Worm (Caenorhabditis elegans) whole organism, L4 larva: ENCODE results near the gene ksr-1.
A peak's percentile ranks its signal among the peaks of the same experiment; 100 is the strongest.

Experiments
- D1046.2 ChIP-seq: fragments of 200-800 bp; sonication (Bioruptor generic); IDR thresholded peaks from 2 replicates; pipeline ENCODE4 v1.3.6; 2022; ENCODE audit warnings: missing genetic modification characterization, missing compliant biosample characterization
- F37D6.2 ChIP-seq: sonication (generic microtip); optimal IDR thresholded peaks from 2 replicates; lab custom pipeline; 2016; ENCODE audit warnings: mild to moderate bottlenecking, missing genetic modification characterization, missing compliant biosample characterization
- F49E8.2 ChIP-seq: sonication (generic microtip); optimal IDR thresholded peaks from 2 replicates; lab custom pipeline; 2016; ENCODE audit warnings: missing compliant biosample characterization, mild to moderate bottlenecking, missing genetic modification characterization, borderline replicate concordance
- R02D3.7 ChIP-seq: fragments of 150-350 bp; sonication (generic microtip); optimal IDR thresholded peaks from 3 replicates; lab custom pipeline; 2014; ENCODE audit warnings: missing biosample characterization, missing genetic modification characterization
- T20F7.1 ChIP-seq: fragments of 200-800 bp; sonication (Bioruptor generic); optimal IDR thresholded peaks from 2 replicates; lab custom pipeline; 2018; ENCODE audit warnings: mild to moderate bottlenecking, missing genetic modification characterization, missing compliant biosample characterization
- Y48G9A.11 ChIP-seq: fragments of 200-800 bp; sonication (Bioruptor generic); IDR thresholded peaks from 2 replicates; pipeline ENCODE4 v1.3.6; 2022; ENCODE audit warnings: missing genetic modification reagents, missing genetic modification characterization, missing compliant biosample characterization
- aly-2 ChIP-seq: sonication (generic microtip); optimal IDR thresholded peaks from 2 replicates; lab custom pipeline; 2018; ENCODE audit warnings: missing biosample characterization, missing genetic modification characterization
- arid-1 ChIP-seq: fragments of 200-800 bp; sonication (Bioruptor generic); conservative IDR thresholded peaks from 2 replicates; pipeline ENCODE4 v1.3.6; 2022; ENCODE audit warnings: missing genetic modification reagents, missing genetic modification characterization, missing compliant biosample characterization
- attf-4 ChIP-seq: sonication (generic microtip); optimal IDR thresholded peaks from 3 replicates; lab custom pipeline; 2017; ENCODE audit warnings: missing biosample characterization, missing genetic modification characterization
- ceh-44 ChIP-seq: fragments of 200-800 bp; sonication (Bioruptor generic); IDR thresholded peaks from 2 replicates; pipeline ENCODE4 v1.3.6; 2022; ENCODE audit warnings: missing genetic modification reagents, missing genetic modification characterization, missing compliant biosample characterization
- ces-1 ChIP-seq: fragments of 150-350 bp; sonication (generic microtip); optimal IDR thresholded peaks from 4 replicates; lab custom pipeline; 2014; ENCODE audit warnings: missing biosample characterization, missing genetic modification reagents, missing genetic modification characterization
- ctbp-1 ChIP-seq: fragments of 200-800 bp; sonication (Bioruptor generic); IDR thresholded peaks from 2 replicates; pipeline ENCODE4 v1.3.6; 2022; ENCODE audit warnings: missing genetic modification reagents, missing genetic modification characterization, missing compliant biosample characterization
- daf-16 ChIP-seq, 3 experiments: sonication (generic microtip); optimal IDR thresholded peaks; 2 replicates each; lab custom pipeline; 2016 to 2017; ENCODE audit warnings: missing genetic modification characterization in 3 of 3, missing genetic modification reagents in 3 of 3, mild to moderate bottlenecking in 2 of 3, missing compliant biosample characterization in 2 of 3, missing biosample characterization in 1 of 3, moderate library complexity in 1 of 3
- dmd-6 ChIP-seq: fragments of 200-800 bp; sonication (Bioruptor generic); IDR thresholded peaks from 2 replicates; pipeline ENCODE4 v1.3.6; 2022; ENCODE audit warnings: missing genetic modification reagents, missing genetic modification characterization, missing compliant biosample characterization
- duxl-1 ChIP-seq: sonication (generic microtip); optimal IDR thresholded peaks from 2 replicates; lab custom pipeline; 2016; ENCODE audit warnings: mild to moderate bottlenecking, missing genetic modification characterization, moderate library complexity, missing compliant biosample characterization; ENCODE audit not compliant: poor library complexity
- dve-1 ChIP-seq: sonication (generic microtip); optimal IDR thresholded peaks from 2 replicates; lab custom pipeline; 2017; ENCODE audit warnings: antibody characterized with exemption, mild to moderate bottlenecking, missing genetic modification characterization, missing compliant biosample characterization; ENCODE audit not compliant: insufficient read depth
- fkh-10 ChIP-seq: fragments of 150-350 bp; optimal IDR thresholded peaks from 2 replicates; lab custom pipeline; 2014; ENCODE audit warnings: missing biosample characterization, missing genetic modification reagents, missing genetic modification characterization
- fos-1 ChIP-seq: fragments of 150-350 bp; optimal IDR thresholded peaks from 2 replicates; lab custom pipeline; 2014; ENCODE audit warnings: missing biosample characterization, missing genetic modification characterization
- gei-8 ChIP-seq: fragments of 200-800 bp; sonication (Bioruptor generic); optimal IDR thresholded peaks from 2 replicates; lab custom pipeline; 2018; ENCODE audit warnings: mild to moderate bottlenecking, missing genetic modification characterization, missing compliant biosample characterization
- hlh-11 ChIP-seq: fragments of 200-800 bp; sonication (Bioruptor generic); optimal IDR thresholded peaks from 2 replicates; lab custom pipeline; 2018; ENCODE audit warnings: mild to moderate bottlenecking, missing genetic modification characterization, missing compliant biosample characterization
- hmg-1.1 ChIP-seq: fragments of 200-800 bp; sonication (Bioruptor generic); IDR thresholded peaks from 2 replicates; pipeline ENCODE4 v1.3.6; 2022; ENCODE audit warnings: missing genetic modification reagents, missing genetic modification characterization, missing compliant biosample characterization
- lim-7 ChIP-seq: fragments of 200-800 bp; sonication (Bioruptor generic); IDR thresholded peaks from 2 replicates; pipeline ENCODE4 v1.3.6; 2022; ENCODE audit warnings: missing genetic modification characterization, missing compliant biosample characterization
- lin-29 ChIP-seq: fragments of 200-800 bp; sonication (Bioruptor generic); IDR thresholded peaks from 2 replicates; pipeline ENCODE4 v1.3.6; 2022; ENCODE audit warnings: missing genetic modification reagents, missing genetic modification characterization, missing compliant biosample characterization
- lin-38 ChIP-seq: fragments of 200-800 bp; sonication (Bioruptor generic); IDR thresholded peaks from 2 replicates; pipeline ENCODE4 v1.3.6; 2022; ENCODE audit warnings: missing genetic modification reagents, missing genetic modification characterization, missing compliant biosample characterization
- lin-39 ChIP-seq: fragments of 150-350 bp; optimal IDR thresholded peaks from 2 replicates; lab custom pipeline; 2014; ENCODE audit warnings: missing biosample characterization, missing genetic modification reagents, missing genetic modification characterization
- lsy-2 ChIP-seq, 2 experiments: fragments of 150-350 bp in 1 of 2; sonication (generic microtip) in 1 of 2; optimal IDR thresholded peaks; 2 replicates each; lab custom pipeline; 2014 to 2017; ENCODE audit warnings: missing biosample characterization in 2 of 2, missing genetic modification characterization in 2 of 2
- mep-1 ChIP-seq: fragments of 150-350 bp; sonication (generic microtip); optimal IDR thresholded peaks from 3 replicates; lab custom pipeline; 2014; ENCODE audit warnings: missing biosample characterization, missing genetic modification characterization
- mes-2 ChIP-seq: sonication (generic microtip); optimal IDR thresholded peaks from 2 replicates; lab custom pipeline; 2016; ENCODE audit warnings: missing genotype, mild to moderate bottlenecking, missing genetic modification characterization, missing compliant biosample characterization; ENCODE audit not compliant: poor library complexity, severe bottlenecking
- mxl-2 ChIP-seq: fragments of 200-800 bp; sonication (Bioruptor generic); conservative IDR thresholded peaks from 2 replicates; pipeline ENCODE4 v1.3.6; 2022; ENCODE audit warnings: missing genetic modification reagents, missing genetic modification characterization, missing compliant biosample characterization
- mxl-3 ChIP-seq: fragments of 200-800 bp; sonication (Bioruptor generic); optimal IDR thresholded peaks from 2 replicates; lab custom pipeline; 2018; ENCODE audit warnings: mild to moderate bottlenecking, missing genetic modification characterization, missing compliant biosample characterization
- nhr-10 ChIP-seq: fragments of 150-350 bp; optimal IDR thresholded peaks from 2 replicates; lab custom pipeline; 2014; ENCODE audit warnings: missing biosample characterization, missing genetic modification characterization
- nhr-25 ChIP-seq: sonication (generic microtip); optimal IDR thresholded peaks from 2 replicates; lab custom pipeline; 2017; ENCODE audit warnings: missing genetic modification characterization, mild to moderate bottlenecking, missing compliant biosample characterization, antibody characterized with exemption, moderate library complexity, borderline replicate concordance; ENCODE audit not compliant: insufficient read depth
- nhr-28 ChIP-seq: fragments of 150-350 bp; optimal IDR thresholded peaks from 2 replicates; lab custom pipeline; 2014; ENCODE audit warnings: missing biosample characterization, missing genetic modification characterization
- nhr-42 ChIP-seq: fragments of 200-800 bp; sonication (Bioruptor generic); IDR thresholded peaks from 2 replicates; pipeline ENCODE4 v1.3.6; 2022; ENCODE audit warnings: missing genetic modification characterization, missing compliant biosample characterization
- nhr-6 ChIP-seq: fragments of 150-350 bp; optimal IDR thresholded peaks from 2 replicates; lab custom pipeline; 2014; ENCODE audit warnings: missing biosample characterization, missing genetic modification characterization
- nhr-76 ChIP-seq: fragments of 150-350 bp; optimal IDR thresholded peaks from 2 replicates; lab custom pipeline; 2014; ENCODE audit warnings: missing biosample characterization, missing genetic modification characterization
- nhr-77 ChIP-seq: fragments of 150-350 bp; optimal IDR thresholded peaks from 2 replicates; lab custom pipeline; 2014; ENCODE audit warnings: missing biosample characterization, missing genetic modification characterization
- pqm-1 ChIP-seq: sonication (generic microtip); optimal IDR thresholded peaks from 2 replicates; lab custom pipeline; 2017; ENCODE audit warnings: missing biosample characterization, missing genetic modification characterization
- rbr-2 ChIP-seq: sonication (generic microtip); optimal IDR thresholded peaks from 2 replicates; lab custom pipeline; 2016; ENCODE audit warnings: missing genotype, missing genetic modification characterization, missing compliant biosample characterization
- sdz-12 ChIP-seq: fragments of 200-800 bp; sonication (Bioruptor generic); optimal IDR thresholded peaks from 2 replicates; lab custom pipeline; 2018; ENCODE audit warnings: mild to moderate bottlenecking, missing genetic modification characterization, missing compliant biosample characterization
- set-16 ChIP-seq: fragments of 200-800 bp; sonication (Bioruptor generic); IDR thresholded peaks from 2 replicates; pipeline ENCODE4 v1.3.6; 2022; ENCODE audit warnings: missing genetic modification reagents, missing genetic modification characterization, missing compliant biosample characterization
- skn-1 ChIP-seq: fragments of 150-350 bp; optimal IDR thresholded peaks from 2 replicates; lab custom pipeline; 2014; ENCODE audit warnings: missing biosample characterization, missing genetic modification characterization
- snpc-1.2 ChIP-seq: fragments of 200-800 bp; sonication (Bioruptor generic); IDR thresholded peaks from 2 replicates; pipeline ENCODE4 v1.3.6; 2022; ENCODE audit warnings: missing genetic modification reagents, missing genetic modification characterization, missing compliant biosample characterization
- spr-3 ChIP-seq: fragments of 200-800 bp; sonication (Bioruptor generic); optimal IDR thresholded peaks from 2 replicates; lab custom pipeline; 2018; ENCODE audit warnings: mild to moderate bottlenecking, missing genetic modification characterization, missing compliant biosample characterization
- unc-130 ChIP-seq: sonication (generic microtip); optimal IDR thresholded peaks from 2 replicates; lab custom pipeline; 2016; ENCODE audit warnings: missing genetic modification reagents, missing genetic modification characterization, missing compliant biosample characterization
- unc-39 ChIP-seq: sonication (generic microtip); optimal IDR thresholded peaks from 2 replicates; lab custom pipeline; 2017; ENCODE audit warnings: missing biosample characterization, missing genetic modification characterization
- unc-62 ChIP-seq, 3 experiments: fragments of 150-350 bp in 1 of 3; sonication (generic microtip); optimal IDR thresholded peaks in 2 of 3; peaks in 1 of 3; 1 replicate in 1 of 3; 2 replicates in 2 of 3; lab custom pipeline; 2014 to 2017; ENCODE audit warnings: missing biosample characterization in 3 of 3, missing genetic modification characterization in 3 of 3, missing genetic modification reagents in 3 of 3, missing genotype in 1 of 3
- zfp-2 ChIP-seq: sonication (generic microtip); optimal IDR thresholded peaks from 2 replicates; lab custom pipeline; 2016; ENCODE audit warnings: mild to moderate bottlenecking, missing genetic modification characterization, missing compliant biosample characterization
- zip-11 ChIP-seq: fragments of 200-800 bp; sonication (Bioruptor generic); IDR thresholded peaks from 2 replicates; pipeline ENCODE4 v1.3.6; 2022; ENCODE audit warnings: missing genetic modification characterization, missing compliant biosample characterization
- ztf-11 ChIP-seq: fragments of 150-350 bp; optimal IDR thresholded peaks from 2 replicates; lab custom pipeline; 2014; ENCODE audit warnings: missing biosample characterization, missing genetic modification characterization
- ztf-7 ChIP-seq: fragments of 150-350 bp; optimal IDR thresholded peaks from 2 replicates; lab custom pipeline; 2014; ENCODE audit warnings: missing biosample characterization, missing genetic modification characterization

Gene ksr-1

DNA sequence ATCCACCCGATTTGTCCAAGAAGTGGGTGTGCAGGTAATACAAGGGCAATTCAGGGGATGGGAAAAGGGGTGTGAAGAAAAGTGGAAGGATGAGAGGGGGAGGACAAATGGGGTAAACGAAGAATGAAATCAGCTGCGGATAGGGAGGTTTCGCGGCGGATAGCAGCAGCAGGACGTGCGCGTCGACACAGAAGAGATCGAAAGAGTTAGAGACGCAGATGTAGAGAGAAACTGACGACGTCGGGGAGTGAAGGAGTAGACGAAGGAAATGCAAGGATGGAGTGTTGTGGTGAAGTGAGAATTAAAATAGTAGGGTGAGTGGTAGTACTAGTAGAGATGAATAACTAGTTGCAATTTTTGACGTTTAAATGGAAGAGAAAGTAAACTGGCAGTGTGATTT, 22.7 kb upstream of the ksr-1 start, which contains the start of gene M60.6:
M60.6 (minus strand) TSS at position 166 of the 400 bp plus-strand sequence.
- no peak for TF ChIP-seq dve-1 (tag; lab: Kevin White, UChicago)
- TF ChIP-seq nhr-25: no peak
- TF ChIP-seq ceh-44 (GFP tag; lab: Robert Waterston, UW): no peak
- no peak for TF ChIP-seq unc-39 (tag; lab: Kevin White, UChicago)
- TF ChIP-seq lim-7 (GFP tag; lab: Robert Waterston, UW): no peak
- peak; percentile 58; the same call in 1 of the 2 replicates for TF ChIP-seq ctbp-1
- TF ChIP-seq hmg-1.1 (GFP tag; lab: Robert Waterston, UW): peak; percentile 56
- no peak for TF ChIP-seq unc-130 (GFP tag; lab: Kevin White, UChicago)
- no peak for TF ChIP-seq aly-2 (tag; lab: Kevin White, UChicago)
- no peak for TF ChIP-seq nhr-42 (GFP tag; lab: Robert Waterston, UW)
- no peak for TF ChIP-seq sdz-12 (GFP tag; lab: Kevin White, UChicago)
- TF ChIP-seq fkh-10 (GFP tag; lab: Kevin White, UChicago): peak; percentile 6
- no peak for TF ChIP-seq nhr-77
- peak; percentile 9 for TF ChIP-seq mes-2
- TF ChIP-seq F37D6.2 (tag; lab: Kevin White, UChicago): no peak
- TF ChIP-seq spr-3 (GFP tag; lab: Kevin White, UChicago): no peak
- TF ChIP-seq dmd-6 (GFP tag; lab: Robert Waterston, UW): no peak
- no peak for TF ChIP-seq nhr-76 (tag; lab: Kevin White, UChicago)
- no peak for TF ChIP-seq lin-38 (GFP tag; lab: Robert Waterston, UW)
- TF ChIP-seq gei-8 (GFP tag; lab: Kevin White, UChicago): no peak
- TF ChIP-seq T20F7.1: no peak
- no peak for TF ChIP-seq fos-1 (tag; lab: Kevin White, UChicago)
- TF ChIP-seq attf-4 (tag; lab: Kevin White, UChicago): no peak
- TF ChIP-seq Y48G9A.11 (GFP tag; lab: Robert Waterston, UW): no peak
- no peak for TF ChIP-seq F49E8.2 (tag; lab: Kevin White, UChicago)
- peak; percentile 33 for TF ChIP-seq hlh-11 (tag; lab: Kevin White, UChicago)
- TF ChIP-seq R02D3.7: no peak
- no peak for TF ChIP-seq snpc-1.2
- TF ChIP-seq zfp-2 (tag; lab: Kevin White, UChicago): no peak
- no peak for TF ChIP-seq lin-29 (GFP tag; lab: Robert Waterston, UW)
- TF ChIP-seq pqm-1 (tag; lab: Kevin White, UChicago): no peak
- peak; percentile 10 for TF ChIP-seq mep-1 (tag; lab: Kevin White, UChicago)
- TF ChIP-seq duxl-1 (tag; lab: Kevin White, UChicago): no peak
- no peak for TF ChIP-seq unc-62 (GFP tag; optimal IDR thresholded peaks at IDR 0.05 in 1 of 2; lab: Kevin White, UChicago)
- no peak for TF ChIP-seq unc-62 (tag; optimal IDR thresholded peaks at IDR 0.05; lab: Kevin White, UChicago)
- TF ChIP-seq rbr-2 (tag; lab: Kevin White, UChicago): peak; percentile 33
- no peak for TF ChIP-seq ztf-7
- TF ChIP-seq zip-11 (GFP tag; lab: Robert Waterston, UW): no peak
- TF ChIP-seq lin-39 (tag; lab: Kevin White, UChicago): no peak
- TF ChIP-seq mxl-2 (GFP tag; lab: Robert Waterston, UW): no peak
- no peak for TF ChIP-seq skn-1 (tag; lab: Kevin White, UChicago)
- no peak for TF ChIP-seq ztf-11 (tag; lab: Kevin White, UChicago)
- TF ChIP-seq nhr-28: peak; percentile 7
- peak; percentile 34 for TF ChIP-seq mxl-3
- TF ChIP-seq arid-1: no peak
- no peak for TF ChIP-seq daf-16 (GFP tag; optimal IDR thresholded peaks at IDR 0.05; lab: Kevin White, UChicago)
- TF ChIP-seq daf-16 (tag; optimal IDR thresholded peaks at IDR 0.05; lab: Kevin White, UChicago): no peak
- peak in 1 of 2 experiments; percentile 20 for TF ChIP-seq lsy-2 (tag; optimal IDR thresholded peaks at IDR 0.05; lab: Kevin White, UChicago)
- TF ChIP-seq nhr-10 (tag; lab: Kevin White, UChicago): no peak
- TF ChIP-seq ces-1 (GFP tag; lab: Kevin White, UChicago): no peak
- no peak for TF ChIP-seq D1046.2 (GFP tag; lab: Robert Waterston, UW)
- no peak for TF ChIP-seq nhr-6 (tag; lab: Kevin White, UChicago)
- TF ChIP-seq set-16: no peak; the same call in 1 of the 2 replicates
